Fruit fly (Drosophila melanogaster): ENCODE results near the gene sls.

The sls gene

dm6 chr3L:2089751-2090510, 25.5 kb downstream of the sls start:
- TF ChIP-seq h (optimal IDR thresholded peaks at IDR 0.05), result no peak
- TF ChIP-seq Sin3A (optimal IDR thresholded peaks at IDR 0.05), result no peak

DNA sequence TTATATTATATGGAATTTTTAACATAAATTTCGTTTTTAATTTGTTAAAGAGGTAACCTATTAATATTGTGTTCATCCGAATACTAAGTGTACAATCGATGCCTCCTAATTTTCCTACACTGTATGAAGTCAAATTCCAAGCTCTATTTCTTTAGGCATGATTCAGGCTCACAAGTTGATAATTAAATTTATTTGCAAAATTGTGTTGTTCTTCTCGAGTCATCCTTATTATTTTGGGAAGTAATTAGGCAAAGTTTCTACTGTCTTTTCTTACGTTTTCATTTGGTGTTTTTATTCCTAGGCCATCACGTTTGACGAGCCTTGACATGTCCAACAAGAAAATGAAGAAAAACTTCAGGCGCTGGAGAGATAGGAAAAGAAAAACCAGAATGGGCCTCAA, 77.3 kb downstream of the sls start, which contains the start of gene CG42355:
TSS of gene CG42355 (minus strand) at position 101 of the 400 bp plus-strand sequence.
- TF ChIP-seq insv (optimal IDR thresholded peaks at IDR 0.05) (no peak), ttk (optimal IDR thresholded peaks at IDR 0.05) (no peak), h (optimal IDR thresholded peaks at IDR 0.05) (no peak), Sin3A (optimal IDR thresholded peaks at IDR 0.05) (no peak), Myc (optimal IDR thresholded peaks at IDR 0.05) (no peak), psq (optimal IDR thresholded peaks at IDR 0.05) (no peak)

dm6 chr3L:2026691-2027090, 88.7 kb downstream of the sls start, which contains the start of gene Grl62c:
Gene Grl62c (plus strand): TSS chr3L:2026991.
- no peak for TF ChIP-seq Sin3A (optimal IDR thresholded peaks at IDR 0.05)
- no peak for TF ChIP-seq ttk (optimal IDR thresholded peaks at IDR 0.05)

DNA sequence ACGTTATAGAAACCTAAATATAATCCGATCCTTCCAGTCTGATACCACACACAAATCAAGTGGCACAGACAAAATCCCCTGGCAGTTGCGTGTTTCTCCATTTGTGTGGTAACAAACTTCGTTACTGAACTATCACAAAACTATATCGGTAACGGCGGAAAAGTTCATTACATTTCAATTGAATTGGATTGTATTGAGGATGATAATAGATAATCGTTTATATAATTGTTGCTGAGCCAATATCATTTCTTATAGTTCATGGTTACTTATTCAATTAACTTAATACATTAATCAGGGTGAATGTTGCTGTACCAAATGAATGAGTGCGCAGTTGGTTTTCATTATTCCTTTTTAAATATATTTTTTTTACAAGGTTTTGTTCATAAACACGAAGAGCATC, 92.1 kb downstream of the sls start, which contains the start of gene Grl62b:
TSS of gene Grl62b (minus strand) at position 101 of the 400 bp plus-strand sequence.
- no peak for TF ChIP-seq ttk (optimal IDR thresholded peaks at IDR 0.05)

DNA sequence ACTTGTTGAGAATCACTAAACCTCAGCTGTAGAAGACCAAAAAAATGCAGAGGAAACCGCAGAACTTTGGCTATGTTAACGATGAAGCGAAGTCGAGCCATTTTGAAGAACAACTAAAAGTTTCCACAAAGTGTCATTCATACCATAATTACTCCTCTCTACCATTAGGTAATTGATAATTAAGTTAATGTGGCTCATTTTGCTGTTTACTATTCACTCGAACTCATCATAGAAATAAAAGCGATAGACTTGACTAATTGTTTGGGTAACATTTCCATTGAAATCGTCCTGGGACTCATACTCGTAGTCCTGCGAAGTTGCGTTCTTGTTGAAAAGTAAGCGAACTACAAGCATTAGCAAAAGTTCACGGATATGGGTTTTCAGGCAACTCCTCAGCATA, 93.6 kb downstream of the sls start, which contains the start of gene Grl62a:
TSS of gene Grl62a (minus strand) at position 101 of the 400 bp plus-strand sequence.
- TF ChIP-seq psq (optimal IDR thresholded peaks at IDR 0.05) (no peak), Sin3A (optimal IDR thresholded peaks at IDR 0.05) (no peak), insv (optimal IDR thresholded peaks at IDR 0.05) (no peak), h (optimal IDR thresholded peaks at IDR 0.05) (no peak), Myc (optimal IDR thresholded peaks at IDR 0.05) (no peak), ttk (optimal IDR thresholded peaks at IDR 0.05) (no peak)

DNA sequence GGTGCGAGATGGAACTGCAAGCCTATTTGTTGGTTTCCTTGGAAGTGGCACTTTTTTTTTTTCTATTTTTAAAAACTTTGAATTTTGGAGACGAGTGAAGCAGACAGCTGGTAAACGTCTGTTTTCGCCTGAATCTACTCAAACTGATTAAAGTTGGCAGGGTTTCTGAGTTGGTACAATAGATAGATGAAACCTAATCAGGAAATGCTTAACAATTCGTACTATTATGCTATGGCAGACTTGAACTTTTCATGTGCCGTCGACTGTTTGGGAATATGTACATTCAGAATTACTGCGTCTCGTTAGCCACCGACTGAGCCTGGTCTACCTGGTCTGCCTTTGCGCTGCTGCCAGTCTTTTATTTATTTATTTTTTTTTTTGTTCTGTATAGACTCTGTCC, 109.9 kb downstream of the sls start, which contains the start of gene CG42841:
TSS of gene CG42841 (minus strand) at position 101 of the 400 bp plus-strand sequence.
- TF ChIP-seq insv (optimal IDR thresholded peaks at IDR 0.05), result no peak
- no peak for TF ChIP-seq h (optimal IDR thresholded peaks at IDR 0.05)
- TF ChIP-seq Myc (optimal IDR thresholded peaks at IDR 0.05), result no peak
- no peak for TF ChIP-seq Sin3A (optimal IDR thresholded peaks at IDR 0.05)
- TF ChIP-seq ttk (optimal IDR thresholded peaks at IDR 0.05), result no peak
- no peak for TF ChIP-seq psq (optimal IDR thresholded peaks at IDR 0.05)

dm6 chr3L:2004732-2005131, 110.7 kb downstream of the sls start:
- no peak for TF ChIP-seq ttk (optimal IDR thresholded peaks at IDR 0.05)
- TF ChIP-seq Sin3A (optimal IDR thresholded peaks at IDR 0.05), result no peak
- no peak for TF ChIP-seq insv (optimal IDR thresholded peaks at IDR 0.05)
- TF ChIP-seq h (optimal IDR thresholded peaks at IDR 0.05), result no peak
- TF ChIP-seq psq (optimal IDR thresholded peaks at IDR 0.05), result no peak
- no peak for TF ChIP-seq Myc (optimal IDR thresholded peaks at IDR 0.05)

Data from Kc167 (cell line).